Worm (Caenorhabditis elegans): ENCODE measurements around the gene C25F9.11.

ce11 chrV:19431036-19431435 lies 1.8 kb downstream of the C25F9.11 start, which contains the start of gene srw-85:
- TF ChIP-seq ceh-30 (tag; optimal IDR thresholded peaks at IDR 0.05) (no peak), nhr-11 (tag; optimal IDR thresholded peaks at IDR 0.05) (no peak), ama-1 (optimal IDR thresholded peaks at IDR 0.05) (no peak), pha-4 (tag; optimal IDR thresholded peaks at IDR 0.05) (no peak), K09A11.1 (tag; optimal IDR thresholded peaks at IDR 0.05; ENCODE audit: insufficient read depth) (no peak), unc-86 (tag; optimal IDR thresholded peaks at IDR 0.05) (no peak), fkh-10 (GFP tag; optimal IDR thresholded peaks at IDR 0.05) (no peak)

All from whole organism, late embryonic.